Worm (Caenorhabditis elegans) whole organism, L3 larva: ENCODE results near the gene tag-290.

Experiments
- R02D3.7 ChIP-seq: fragments of 150-350 bp; optimal IDR thresholded peaks from 2 replicates; lab custom pipeline; 2014; ENCODE audit warnings: missing biosample characterization, missing genetic modification characterization
- ama-1 ChIP-seq: fragments of 150-350 bp; optimal IDR thresholded peaks from 2 replicates; lab custom pipeline; 2018
- ceh-28 ChIP-seq: fragments of 150-350 bp; optimal IDR thresholded peaks from 2 replicates; lab custom pipeline; 2014; ENCODE audit warnings: missing biosample characterization, missing genetic modification reagents, missing genetic modification characterization
- egl-27 ChIP-seq: sonication (generic microtip); optimal IDR thresholded peaks from 4 replicates; lab custom pipeline; 2017; ENCODE audit warnings: missing biosample characterization, missing genetic modification reagents, missing genetic modification characterization
- elt-1 ChIP-seq: fragments of 150-350 bp; optimal IDR thresholded peaks from 2 replicates; lab custom pipeline; 2014; ENCODE audit warnings: missing biosample characterization, missing genetic modification characterization
- elt-2 ChIP-seq: sonication (generic microtip); optimal IDR thresholded peaks from 2 replicates; lab custom pipeline; 2016; ENCODE audit warnings: missing genetic modification reagents, mild to moderate bottlenecking, missing genetic modification characterization, missing compliant biosample characterization
- nhr-237 ChIP-seq: fragments of 150-350 bp; optimal IDR thresholded peaks from 2 replicates; lab custom pipeline; 2014; ENCODE audit warnings: missing biosample characterization, missing genetic modification characterization
- nhr-25 ChIP-seq: sonication (generic microtip); optimal IDR thresholded peaks from 2 replicates; lab custom pipeline; 2017; ENCODE audit warnings: missing biosample characterization, missing genetic modification characterization
- pqm-1 ChIP-seq: fragments of 150-350 bp; optimal IDR thresholded peaks from 2 replicates; lab custom pipeline; 2017; ENCODE audit warnings: missing biosample characterization, missing genetic modification characterization, inconsistent platforms
- ztf-11 ChIP-seq: fragments of 150-350 bp; optimal IDR thresholded peaks from 2 replicates; lab custom pipeline; 2014; ENCODE audit warnings: missing biosample characterization, missing genetic modification characterization

DNA sequence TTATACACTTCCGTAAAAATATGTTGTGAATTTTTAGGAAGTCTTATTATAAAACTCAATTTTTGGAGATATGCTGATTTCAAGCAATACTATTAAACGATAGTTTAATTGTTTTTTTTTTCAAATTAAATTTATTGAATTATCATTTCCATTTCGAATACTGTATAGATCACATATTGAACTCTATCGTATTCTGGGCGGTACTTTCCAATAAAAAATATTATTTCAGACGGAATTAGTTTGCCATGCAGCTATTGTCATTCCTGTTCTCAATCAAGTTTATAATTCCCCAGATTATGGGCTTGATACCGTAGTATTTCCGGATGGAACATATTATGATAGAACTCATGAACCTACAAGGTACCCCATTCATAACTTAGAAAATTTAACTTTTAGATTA is 38.5 kb upstream of the tag-290 start:
- TF ChIP-seq ceh-28 (no peak), pqm-1 (peak; percentile 11), nhr-237 (tag; lab: Kevin White, UChicago) (no peak), elt-1 (tag; lab: Kevin White, UChicago) (no peak), nhr-25 (no peak), elt-2 (tag; lab: Kevin White, UChicago) (no peak), egl-27 (tag; lab: Kevin White, UChicago) (no peak), R02D3.7 (no peak), ama-1 (lab: Kevin White, UChicago) (no peak), ztf-11 (tag; lab: Kevin White, UChicago) (no peak)
